Fruit fly (Drosophila melanogaster): ENCODE data around the gene Cpr30F.

- TF ChIP-seq bab1 (GFP tag; optimal IDR thresholded peaks at IDR 0.05) (no peak), ovo (GFP tag; optimal IDR thresholded peaks at IDR 0.05) (no peak), CG11617 (GFP tag; optimal IDR thresholded peaks at IDR 0.05) (no peak), CG33017 (tag; optimal IDR thresholded peaks at IDR 0.05) (no peak), cnc (optimal IDR thresholded peaks at IDR 0.05) (no peak), pad (GFP tag; optimal IDR thresholded peaks at IDR 0.05) (no peak), CG14711 (tag; optimal IDR thresholded peaks at IDR 0.05) (no peak)
Measured at dm6 chr2L:9930280-9930679, 2.7 kb downstream of the Cpr30F start, which contains the start of gene CG42367.
